Worm (Caenorhabditis elegans): ENCODE measurements around the gene F09E5.11.

Gene F09E5.11

DNA sequence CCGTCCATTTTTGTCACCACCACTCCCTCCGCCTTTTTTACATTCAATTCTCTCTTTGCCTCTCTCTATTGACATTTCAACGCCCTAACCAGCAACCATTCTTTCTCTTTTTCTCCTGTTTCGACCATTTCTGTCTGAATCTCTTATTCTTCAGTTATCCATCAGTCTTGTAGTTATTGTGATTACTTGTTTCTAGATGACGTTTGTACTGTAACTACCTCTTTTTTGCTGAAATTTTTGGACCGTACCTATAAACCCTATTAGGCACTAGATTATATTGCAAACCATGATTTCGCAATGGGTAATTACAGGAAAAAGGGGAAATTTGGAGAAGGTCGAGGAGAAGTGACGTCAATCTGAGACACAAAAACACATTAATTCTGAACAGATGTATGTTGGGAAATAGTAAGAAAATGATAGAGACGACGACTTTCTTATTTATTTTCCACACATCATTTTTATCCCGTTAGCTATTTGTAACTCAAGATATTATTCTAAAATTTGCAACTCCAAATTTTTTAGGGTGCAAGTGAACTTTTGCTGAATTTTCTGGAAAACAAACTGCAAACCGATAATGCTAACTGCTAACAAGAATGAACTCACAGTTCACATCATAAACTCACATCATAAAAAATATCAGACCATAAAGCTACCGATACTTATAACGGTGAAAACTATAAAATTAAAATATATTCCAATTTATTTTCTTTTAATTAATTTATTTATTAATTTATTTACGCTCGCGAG, 37.6 kb downstream of the F09E5.11 start (continued):
- no peak for TF ChIP-seq lin-39 (tag; optimal IDR thresholded peaks at IDR 0.05)
- no peak for TF ChIP-seq ceh-90 (tag; optimal IDR thresholded peaks at IDR 0.05)
- TF ChIP-seq nhr-90 (tag; optimal IDR thresholded peaks at IDR 0.05; ENCODE audit: poor library complexity), result no peak
- TF ChIP-seq ceh-82 (tag; optimal IDR thresholded peaks at IDR 0.05), result peak in 1 of 3 experiments; percentile 1
- no peak for TF ChIP-seq unc-130 (tag; optimal IDR thresholded peaks at IDR 0.05)
- TF ChIP-seq pag-3 (tag; optimal IDR thresholded peaks at IDR 0.05; ENCODE audit: borderline replicate concordance, insufficient read depth), result no peak
- peak; percentile 47 for TF ChIP-seq nhr-20 (tag; optimal IDR thresholded peaks at IDR 0.05)
- no peak for TF ChIP-seq ets-5 (GFP tag; IDR thresholded peaks at IDR 0.05)
- no peak for TF ChIP-seq hpl-2 (GFP tag; optimal IDR thresholded peaks at IDR 0.05)

- TF ChIP-seq unc-86 (tag; optimal IDR thresholded peaks at IDR 0.05), result no peak
- TF ChIP-seq lin-15B (tag; optimal IDR thresholded peaks at IDR 0.05), result no peak
- TF ChIP-seq blmp-1 (tag; optimal IDR thresholded peaks at IDR 0.05), result no peak
- no peak for TF ChIP-seq sox-4 (tag; optimal IDR thresholded peaks at IDR 0.05)
- TF ChIP-seq lin-39 (tag; optimal IDR thresholded peaks at IDR 0.05), result no peak
- no peak for TF ChIP-seq nhr-28 (tag; optimal IDR thresholded peaks at IDR 0.05)
- no peak for TF ChIP-seq pag-3 (tag; optimal IDR thresholded peaks at IDR 0.05; ENCODE audit: borderline replicate concordance, insufficient read depth)
- no peak for TF ChIP-seq irx-1 (tag; optimal IDR thresholded peaks at IDR 0.05)
- TF ChIP-seq fkh-10 (GFP tag; optimal IDR thresholded peaks at IDR 0.05), result no peak
- no peak for TF ChIP-seq nhr-237 (tag; optimal IDR thresholded peaks at IDR 0.05)
- TF ChIP-seq tlp-1 (tag; optimal IDR thresholded peaks at IDR 0.05), result no peak
- no peak for TF ChIP-seq sup-37 (GFP tag; optimal IDR thresholded peaks at IDR 0.05)
- TF ChIP-seq lin-14 (GFP tag; optimal IDR thresholded peaks at IDR 0.05), result no peak
- no peak for TF ChIP-seq F16B12.6 (tag; optimal IDR thresholded peaks at IDR 0.05)
- no peak for TF ChIP-seq ztf-4 (tag; optimal IDR thresholded peaks at IDR 0.05)
- no peak for TF ChIP-seq unc-30 (tag; optimal IDR thresholded peaks at IDR 0.05)
- TF ChIP-seq fkh-4 (tag; optimal IDR thresholded peaks at IDR 0.05; ENCODE audit: borderline replicate concordance), result no peak
- TF ChIP-seq nhr-47 (tag; optimal IDR thresholded peaks at IDR 0.05), result no peak
Observed at ce11 chrII:5311746-5312145, 46.2 kb downstream of the F09E5.11 start, which contains the start of gene gcy-12. Gene gcy-12 (plus strand): TSS chrII:5312046.

DNA sequence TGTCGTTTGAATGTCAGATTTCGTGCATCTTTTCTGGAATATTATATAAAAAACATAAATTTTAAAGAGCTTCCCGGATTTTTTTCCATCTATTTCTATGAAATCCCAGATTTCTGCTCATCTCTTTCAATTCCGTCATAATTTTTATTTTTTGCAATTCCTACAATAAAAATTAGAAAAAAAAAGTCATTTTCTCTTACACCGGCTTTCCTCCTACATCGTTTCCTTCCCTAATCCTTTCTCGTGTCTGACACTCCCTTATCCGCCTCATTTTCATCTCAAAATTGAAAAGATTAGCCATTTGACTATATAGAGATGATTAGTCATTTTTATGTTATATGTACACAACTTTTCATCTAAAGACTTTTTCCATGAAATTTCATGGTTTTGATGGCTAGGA, 47.2 kb downstream of the F09E5.11 start:
- TF ChIP-seq egl-13 (tag; optimal IDR thresholded peaks at IDR 0.05) (peak; percentile 3), ceh-63 (GFP tag; optimal IDR thresholded peaks at IDR 0.05) (no peak), alr-1 (tag; optimal IDR thresholded peaks at IDR 0.05; ENCODE audit: borderline replicate concordance) (no peak), pqm-1 (tag; optimal IDR thresholded peaks at IDR 0.05) (no peak), dsc-1 (tag; optimal IDR thresholded peaks at IDR 0.05) (peak; percentile 71)

ce11 chrII:5309720-5310119, 48.3 kb downstream of the F09E5.11 start:
- TF ChIP-seq nhr-84 (tag; optimal IDR thresholded peaks at IDR 0.05) (no peak), ets-5 (GFP tag; IDR thresholded peaks at IDR 0.05) (no peak), xbp-1 (tag; optimal IDR thresholded peaks at IDR 0.05) (no peak), fkh-10 (GFP tag; optimal IDR thresholded peaks at IDR 0.05) (no peak), snu-23 (GFP tag; optimal IDR thresholded peaks at IDR 0.05) (no peak), mep-1 (tag; optimal IDR thresholded peaks at IDR 0.05) (no peak), hlh-17 (GFP tag; optimal IDR thresholded peaks at IDR 0.05; ENCODE audit: borderline replicate concordance) (no peak), ces-1 (GFP tag; optimal IDR thresholded peaks at IDR 0.05) (no peak), lin-39 (tag; optimal IDR thresholded peaks at IDR 0.05) (no peak), elt-2 (tag; optimal IDR thresholded peaks at IDR 0.05) (no peak), nhr-90 (tag; optimal IDR thresholded peaks at IDR 0.05; ENCODE audit: poor library complexity) (no peak), fos-1 (tag; optimal IDR thresholded peaks at IDR 0.05) (no peak), zip-4 (GFP tag; optimal IDR thresholded peaks at IDR 0.05) (no peak), aha-1 (tag; optimal IDR thresholded peaks at IDR 0.05) (no peak), ceh-90 (tag; optimal IDR thresholded peaks at IDR 0.05) (no peak), lin-15B (tag; optimal IDR thresholded peaks at IDR 0.05) (no peak), lin-14 (GFP tag; optimal IDR thresholded peaks at IDR 0.05) (no peak)
